Fruit fly (Drosophila melanogaster): ENCODE results near the gene CG1907.

dm6 chr3R:29618515-29619157 lies at the start of gene CG1907:
- TF ChIP-seq ovo (GFP tag; optimal IDR thresholded peaks at IDR 0.05), result peak; percentile 80
- peak; percentile 84 for TF ChIP-seq CG5204 (GFP tag; optimal IDR thresholded peaks at IDR 0.05)
- no peak for TF ChIP-seq kay (GFP tag; ENCODE audit: borderline replicate concordance)
- peak; percentile 73 for TF ChIP-seq Hr96 (GFP tag; optimal IDR thresholded peaks at IDR 0.05)
- TF ChIP-seq CG7045 (GFP tag; optimal IDR thresholded peaks at IDR 0.05), result peak; percentile 99
- peak; percentile 93 for TF ChIP-seq Crg-1 (GFP tag; optimal IDR thresholded peaks at IDR 0.05)

All from whole organism, adult.